Fruit fly (Drosophila melanogaster) whole organism, embryonic: ENCODE data around the gene CG1824.

Source experiments
- CG10565 ChIP-seq: fragments of 200-800 bp; sonication (Bioruptor generic); optimal IDR thresholded peaks from 3 replicates; lab custom pipeline; 2016; ENCODE audit warnings: missing biosample characterization, mild to moderate bottlenecking, missing genetic modification characterization
- CG10654 ChIP-seq: fragments of 200-800 bp; sonication (Bioruptor generic); optimal IDR thresholded peaks from 2 replicates; lab custom pipeline; 2016; ENCODE audit warnings: missing biosample characterization, missing genetic modification characterization
- CG11398 ChIP-seq: fragments of 200-800 bp; sonication (Bioruptor generic); optimal IDR thresholded peaks from 2 replicates; lab custom pipeline; 2016; ENCODE audit warnings: missing biosample characterization, missing genetic modification characterization
- CG15269 ChIP-seq: fragments of 200-800 bp; sonication (Bioruptor generic); optimal IDR thresholded peaks from 2 replicates; lab custom pipeline; 2018; ENCODE audit warnings: missing biosample characterization, mild to moderate bottlenecking, missing genetic modification characterization, moderate library complexity
- CG1529 ChIP-seq: fragments of 200-800 bp; sonication (Bioruptor generic); optimal IDR thresholded peaks from 3 replicates; lab custom pipeline; 2018; ENCODE audit warnings: missing biosample characterization, missing genetic modification characterization
- CG17186 ChIP-seq: fragments of 200-800 bp; sonication (Bioruptor generic); optimal IDR thresholded peaks from 3 replicates; lab custom pipeline; 2017; ENCODE audit warnings: missing biosample characterization, missing genetic modification reagents, missing genetic modification characterization
- CG17359 ChIP-seq: fragments of 200-800 bp; sonication (Bioruptor generic); optimal IDR thresholded peaks from 3 replicates; lab custom pipeline; 2018; ENCODE audit warnings: missing biosample characterization, mild to moderate bottlenecking, missing genetic modification characterization, moderate library complexity
- CG18599 ChIP-seq: fragments of 200-800 bp; sonication (Bioruptor generic); optimal IDR thresholded peaks from 3 replicates; lab custom pipeline; 2017; ENCODE audit warnings: missing biosample characterization, missing genetic modification characterization, mild to moderate bottlenecking, moderate library complexity, missing genetic modification reagents
- CG31224 ChIP-seq: fragments of 200-800 bp; sonication (Bioruptor generic); IDR thresholded peaks from 2 replicates; pipeline ENCODE4 v1.3.6; 2022; ENCODE audit warnings: missing biosample characterization, missing genetic modification characterization
- CG34376 ChIP-seq: fragments of 200-800 bp; sonication (Bioruptor generic); optimal IDR thresholded peaks from 2 replicates; lab custom pipeline; 2018; ENCODE audit warnings: missing biosample characterization, mild to moderate bottlenecking, missing genetic modification characterization
- CG4282 ChIP-seq: fragments of 200-800 bp; sonication (Bioruptor generic); optimal IDR thresholded peaks from 2 replicates; lab custom pipeline; 2016; ENCODE audit warnings: missing biosample characterization, missing genetic modification characterization
- CG4617 ChIP-seq: fragments of 200-800 bp; sonication (Bioruptor generic); optimal IDR thresholded peaks from 3 replicates; lab custom pipeline; 2016; ENCODE audit warnings: missing biosample characterization, missing genetic modification characterization, borderline replicate concordance
- CG6689 ChIP-seq: fragments of 200-800 bp; sonication (Bioruptor generic); IDR thresholded peaks from 2 replicates; pipeline ENCODE4 v1.3.6; 2022; ENCODE audit warnings: missing biosample characterization, missing genetic modification characterization
- CG9609 ChIP-seq: fragments of 200-800 bp; sonication (Bioruptor generic); optimal IDR thresholded peaks from 3 replicates; lab custom pipeline; 2016; ENCODE audit warnings: missing biosample characterization, missing genetic modification characterization
- CG9727 ChIP-seq: fragments of 200-800 bp; sonication (Bioruptor generic); optimal IDR thresholded peaks from 3 replicates; lab custom pipeline; 2017; ENCODE audit warnings: missing biosample characterization, mild to moderate bottlenecking, missing genetic modification characterization
- D ChIP-seq, 2 experiments: fragments of 200-800 bp in 1 of 2; fragments of >200 bp in 1 of 2; sonication (Bioruptor generic) in 1 of 2; optimal IDR thresholded peaks; 2 replicates in 1 of 2; 3 replicates in 1 of 2; lab custom pipeline; 2017; ENCODE audit warnings: mild to moderate bottlenecking in 1 of 2, missing biosample characterization in 1 of 2, missing genetic modification characterization in 1 of 2, missing genetic modification reagents in 1 of 2
- D19B ChIP-seq: fragments of 200-800 bp; sonication (Bioruptor generic); optimal IDR thresholded peaks from 2 replicates; lab custom pipeline; 2017; ENCODE audit warnings: missing biosample characterization, mild to moderate bottlenecking, missing genetic modification characterization
- HLH4C ChIP-seq: fragments of 200-800 bp; sonication (Bioruptor generic); IDR thresholded peaks from 3 replicates; pipeline ENCODE4 v1.3.6; 2022; ENCODE audit warnings: missing biosample characterization, missing genetic modification characterization; ENCODE audit not compliant: partially characterized antibody
- Hmr ChIP-seq: fragments of 200-800 bp; sonication (Bioruptor generic); optimal IDR thresholded peaks from 3 replicates; lab custom pipeline; 2017; ENCODE audit warnings: mild to moderate bottlenecking, missing biosample characterization, missing genetic modification reagents, missing genetic modification characterization
- MBD-R2 ChIP-seq: fragments of 200-800 bp; sonication (Bioruptor generic); IDR thresholded peaks from 2 replicates; pipeline ENCODE4 v1.3.6; 2022; ENCODE audit warnings: missing biosample characterization, missing genetic modification characterization
- Nf-YA ChIP-seq: fragments of 200-800 bp; sonication (Bioruptor generic); IDR thresholded peaks from 2 replicates; pipeline ENCODE4 v1.3.6; 2022; ENCODE audit warnings: missing biosample characterization, missing genetic modification characterization
- Sox102F ChIP-seq: fragments of 200-800 bp; sonication (Bioruptor generic); optimal IDR thresholded peaks from 2 replicates; lab custom pipeline; 2018; ENCODE audit warnings: missing biosample characterization, mild to moderate bottlenecking, missing genetic modification characterization, moderate library complexity
- Xrp1 ChIP-seq: fragments of 200-800 bp; sonication (Bioruptor generic); IDR thresholded peaks from 2 replicates; pipeline ENCODE4 v1.3.6; 2022; ENCODE audit warnings: missing biosample characterization, missing genetic modification characterization
- abd-A ChIP-seq: fragments of 200-800 bp; sonication (Bioruptor generic); optimal IDR thresholded peaks from 3 replicates; lab custom pipeline; 2019; ENCODE audit warnings: missing biosample characterization, mild to moderate bottlenecking, missing genetic modification characterization, moderate library complexity
- chinmo ChIP-seq: fragments of 200-800 bp; sonication (Bioruptor generic); IDR thresholded peaks from 4 replicates; pipeline ENCODE4 v1.3.6; 2022; ENCODE audit warnings: missing biosample characterization, missing genetic modification characterization; ENCODE audit not compliant: partially characterized antibody
- crp ChIP-seq, 2 experiments: fragments of 200-800 bp; sonication (Bioruptor generic); optimal IDR thresholded peaks; 2 replicates in 1 of 2; 3 replicates in 1 of 2; lab custom pipeline; 2017; ENCODE audit warnings: missing biosample characterization in 2 of 2, missing genetic modification characterization in 2 of 2, mild to moderate bottlenecking in 1 of 2, moderate library complexity in 1 of 2
- cwo ChIP-seq: fragments of 200-800 bp; sonication (Bioruptor generic); optimal IDR thresholded peaks from 3 replicates; lab custom pipeline; 2017; ENCODE audit warnings: missing biosample characterization, missing genetic modification characterization, mild to moderate bottlenecking, moderate library complexity, missing genetic modification reagents
- disco-r ChIP-seq: fragments of 200-800 bp; sonication (Bioruptor generic); optimal IDR thresholded peaks from 2 replicates; lab custom pipeline; 2016; ENCODE audit warnings: missing biosample characterization, missing genetic modification characterization
- esg ChIP-seq: fragments of 200-800 bp; sonication (Bioruptor generic); conservative IDR thresholded peaks from 2 replicates; pipeline ENCODE4 v1.3.6; 2022; ENCODE audit warnings: missing biosample characterization, missing genetic modification characterization
- exex ChIP-seq: fragments of 200-800 bp; sonication (Bioruptor generic); optimal IDR thresholded peaks from 4 replicates; lab custom pipeline; 2018; ENCODE audit warnings: missing biosample characterization, mild to moderate bottlenecking, missing genetic modification characterization, moderate library complexity
- fd102C ChIP-seq: fragments of 200-800 bp; sonication (Bioruptor generic); optimal IDR thresholded peaks from 2 replicates; lab custom pipeline; 2018; ENCODE audit warnings: missing biosample characterization, mild to moderate bottlenecking, missing genetic modification characterization, moderate library complexity
- gce ChIP-seq: fragments of 200-800 bp; sonication (Bioruptor generic); IDR thresholded peaks from 3 replicates; pipeline ENCODE4 v1.3.6; 2022; ENCODE audit warnings: missing biosample characterization, missing genetic modification characterization
- grau ChIP-seq: fragments of 200-800 bp; optimal IDR thresholded peaks from 3 replicates; lab custom pipeline; 2019; ENCODE audit warnings: missing biosample characterization, mild to moderate bottlenecking, missing genetic modification characterization, moderate library complexity
- grn ChIP-seq: fragments of 200-800 bp; sonication (Bioruptor generic); optimal IDR thresholded peaks from 3 replicates; lab custom pipeline; 2017; ENCODE audit warnings: missing biosample characterization, missing genetic modification characterization
- hkb ChIP-seq, 2 experiments: fragments of 200-800 bp in 1 of 2; fragments of >200 bp in 1 of 2; sonication (Bioruptor generic) in 1 of 2; IDR thresholded peaks in 1 of 2; optimal IDR thresholded peaks in 1 of 2; 2 replicates each; pipeline versions ENCODE4 v1.3.6 to Lab custom; 2017 to 2022; ENCODE audit warnings: missing biosample characterization in 1 of 2, missing genetic modification characterization in 1 of 2
- lab ChIP-seq: fragments of 200-800 bp; sonication (Bioruptor generic); optimal IDR thresholded peaks from 3 replicates; lab custom pipeline; 2017; ENCODE audit warnings: missing biosample characterization, missing genetic modification characterization, mild to moderate bottlenecking, moderate library complexity, missing genetic modification reagents
- nom ChIP-seq: fragments of 200-800 bp; sonication (Bioruptor generic); optimal IDR thresholded peaks from 2 replicates; lab custom pipeline; 2017; ENCODE audit warnings: missing biosample characterization, missing genetic modification characterization, mild to moderate bottlenecking, moderate library complexity, missing genetic modification reagents
- odd ChIP-seq: fragments of 200-800 bp; sonication (Bioruptor generic); optimal IDR thresholded peaks from 2 replicates; lab custom pipeline; 2017; ENCODE audit warnings: missing biosample characterization, mild to moderate bottlenecking, missing genetic modification characterization
- org-1 ChIP-seq: fragments of 200-800 bp; sonication (Bioruptor generic); optimal IDR thresholded peaks from 2 replicates; lab custom pipeline; 2017; ENCODE audit warnings: missing biosample characterization, missing genetic modification characterization
- ssp ChIP-seq: fragments of 200-800 bp; sonication (Bioruptor generic); IDR thresholded peaks from 2 replicates; pipeline ENCODE4 v1.3.6; 2022; ENCODE audit warnings: missing biosample characterization, missing genetic modification characterization
- sug ChIP-seq: fragments of 200-800 bp; optimal IDR thresholded peaks from 2 replicates; lab custom pipeline; 2019; ENCODE audit warnings: missing biosample characterization, mild to moderate bottlenecking, missing genetic modification characterization, moderate library complexity
- trh ChIP-seq: fragments of 200-800 bp; sonication (Bioruptor generic); optimal IDR thresholded peaks from 2 replicates; lab custom pipeline; 2016; ENCODE audit warnings: missing biosample characterization, missing genetic modification characterization
- vvl ChIP-seq: fragments of 200-800 bp; sonication (Bioruptor generic); IDR thresholded peaks from 2 replicates; pipeline ENCODE4 v1.3.6; 2022; ENCODE audit warnings: missing biosample characterization, missing genetic modification characterization
- wdn ChIP-seq: fragments of 200-800 bp; sonication (Bioruptor generic); IDR thresholded peaks from 2 replicates; pipeline ENCODE4 v1.3.6; 2022; ENCODE audit warnings: missing biosample characterization, missing genetic modification characterization
- wek ChIP-seq: fragments of 200-800 bp; sonication (Bioruptor generic); optimal IDR thresholded peaks from 3 replicates; lab custom pipeline; 2018; ENCODE audit warnings: missing biosample characterization, mild to moderate bottlenecking, missing genetic modification characterization, moderate library complexity
- zen ChIP-seq: fragments of 200-800 bp; sonication (Bioruptor generic); optimal IDR thresholded peaks from 3 replicates; lab custom pipeline; 2018; ENCODE audit warnings: missing biosample characterization, mild to moderate bottlenecking, missing genetic modification characterization, moderate library complexity

The CG1824 gene

dm6 chrX:12613248-12613805, 17.9 kb upstream of the CG1824 start (continued):
- TF ChIP-seq CG17186 (GFP tag; lab: Kevin White, UChicago), result no peak
- no peak for TF ChIP-seq hkb (optimal IDR thresholded peaks at IDR 0.05; lab: Kevin White, UChicago)
- no peak for TF ChIP-seq hkb (GFP tag; IDR thresholded peaks at IDR 0.05; lab: Robert Waterston, UW)
- no peak for TF ChIP-seq nom (GFP tag; lab: Kevin White, UChicago)
- TF ChIP-seq CG9609, result no peak
- TF ChIP-seq Sox102F, result no peak
- TF ChIP-seq grau, result peak; percentile 45
- no peak for TF ChIP-seq esg
- peak; percentile 41 for TF ChIP-seq lab (GFP tag; lab: Kevin White, UChicago)
- TF ChIP-seq org-1 (GFP tag; lab: Kevin White, UChicago), result no peak
- TF ChIP-seq CG10565 (GFP tag; lab: Kevin White, UChicago), result no peak
- peak; percentile 8 for TF ChIP-seq Hmr (GFP tag; lab: Kevin White, UChicago)
- TF ChIP-seq D19B (GFP tag; lab: Kevin White, UChicago), result peak; percentile 79
- no peak for TF ChIP-seq wek
- TF ChIP-seq CG4282 (GFP tag; lab: Kevin White, UChicago), result no peak
- TF ChIP-seq CG10654, result no peak
- no peak for TF ChIP-seq disco-r
- no peak for TF ChIP-seq wdn
- TF ChIP-seq crp (GFP tag; optimal IDR thresholded peaks at IDR 0.05; lab: Kevin White, UChicago), result no peak
- TF ChIP-seq zen, result peak; percentile 30
- peak; percentile 59 for TF ChIP-seq cwo (GFP tag; lab: Kevin White, UChicago)
- TF ChIP-seq CG18599, result peak; percentile 44
- TF ChIP-seq MBD-R2 (GFP tag; lab: Robert Waterston, UW), result no peak
- no peak for TF ChIP-seq ssp (GFP tag; lab: Robert Waterston, UW)
- TF ChIP-seq Xrp1 (GFP tag; lab: Robert Waterston, UW), result peak; percentile 18; the same call in 1 of the 2 replicates
- TF ChIP-seq CG34376 (GFP tag; lab: Kevin White, UChicago), result peak; percentile 13
- no peak for TF ChIP-seq chinmo (GFP tag; lab: Robert Waterston, UW)
- TF ChIP-seq CG31224 (GFP tag; lab: Robert Waterston, UW), result no peak
- peak; percentile 30 for TF ChIP-seq exex (tag; lab: Kevin White, UChicago)
- no peak for TF ChIP-seq trh (GFP tag; lab: Kevin White, UChicago)
- TF ChIP-seq grn (GFP tag; lab: Kevin White, UChicago), result peak; percentile 55
- no peak for TF ChIP-seq fd102C (GFP tag; lab: Kevin White, UChicago)
- peak; percentile 8 for TF ChIP-seq CG15269 (tag; lab: Kevin White, UChicago)
- TF ChIP-seq CG9727 (GFP tag; lab: Kevin White, UChicago), result no peak

- TF ChIP-seq sug (peak; percentile 30), CG11398 (GFP tag; lab: Kevin White, UChicago) (no peak), CG4617 (no peak), abd-A (tag; lab: Kevin White, UChicago) (no peak), wek (no peak), D (optimal IDR thresholded peaks at IDR 0.05; lab: Kevin White, UChicago) (no peak), D (GFP tag; optimal IDR thresholded peaks at IDR 0.05; lab: Kevin White, UChicago) (no peak), HLH4C (0 out of 3 replicates have a peak, but pooled peaks have one; percentile 44), org-1 (GFP tag; lab: Kevin White, UChicago) (no peak), gce (peak; percentile 30; the same call in 1 of the 3 replicates), Nf-YA (no peak), CG17359 (tag; lab: Kevin White, UChicago) (no peak), CG1529 (GFP tag; lab: Kevin White, UChicago) (no peak), CG6689 (GFP tag; lab: Robert Waterston, UW) (peak; percentile 72), vvl (GFP tag; lab: Robert Waterston, UW) (no peak), CG17186 (GFP tag; lab: Kevin White, UChicago) (peak; percentile 28), odd (GFP tag; lab: Kevin White, UChicago) (peak; percentile 14)
Observed at dm6 chrX:12611536-12612458, 16.4 kb upstream of the CG1824 start, which contains the start of the genes CG1463 and Fpgs1. CG1463 (minus strand) TSS chrX:12611667. Fpgs1 (plus strand) TSS chrX:12611867.
